Fruit fly (Drosophila melanogaster) whole organism, embryonic: ENCODE results near the gene mRpS2.

Experiments
- ATbp ChIP-seq: fragments of 200-800 bp; sonication (Bioruptor generic); optimal IDR thresholded peaks from 2 replicates; lab custom pipeline; 2017; ENCODE audit warnings: missing biosample characterization, mild to moderate bottlenecking, missing genetic modification characterization, missing genetic modification reagents
- B-H1 ChIP-seq: fragments of 200-800 bp; sonication (Bioruptor generic); IDR thresholded peaks from 3 replicates; pipeline ENCODE4 v1.3.6; 2022; ENCODE audit warnings: missing biosample characterization, missing genetic modification characterization
- CG10147 ChIP-seq: fragments of 200-800 bp; sonication (Bioruptor generic); optimal IDR thresholded peaks from 2 replicates; lab custom pipeline; 2019; ENCODE audit warnings: missing biosample characterization, mild to moderate bottlenecking, missing genetic modification characterization, moderate library complexity
- CG10209 ChIP-seq: fragments of 200-800 bp; sonication (Bioruptor generic); optimal IDR thresholded peaks from 3 replicates; lab custom pipeline; 2017; ENCODE audit warnings: missing biosample characterization, mild to moderate bottlenecking, missing genetic modification characterization, missing genetic modification reagents
- CG10366 ChIP-seq: fragments of 200-800 bp; sonication (Bioruptor generic); IDR thresholded peaks from 2 replicates; pipeline ENCODE4 v1.3.6; 2022; ENCODE audit warnings: missing biosample characterization, missing genetic modification characterization
- CG10979 ChIP-seq: fragments of 200-800 bp; sonication (Bioruptor generic); optimal IDR thresholded peaks from 2 replicates; lab custom pipeline; 2018; ENCODE audit warnings: missing biosample characterization, mild to moderate bottlenecking, missing genetic modification characterization, moderate library complexity
- CG11723 ChIP-seq: fragments of 200-800 bp; sonication (Bioruptor generic); optimal IDR thresholded peaks from 2 replicates; lab custom pipeline; 2017; ENCODE audit warnings: missing biosample characterization, mild to moderate bottlenecking, missing genetic modification characterization
- CG12219 ChIP-seq: fragments of 200-800 bp; sonication (Bioruptor generic); optimal IDR thresholded peaks from 3 replicates; lab custom pipeline; 2018; ENCODE audit warnings: missing biosample characterization, mild to moderate bottlenecking, missing genetic modification characterization
- CG12236 ChIP-seq: fragments of 200-800 bp; sonication (Bioruptor generic); optimal IDR thresholded peaks from 2 replicates; lab custom pipeline; 2016; ENCODE audit warnings: missing biosample characterization, missing genetic modification characterization
- CG12299 ChIP-seq: fragments of 200-800 bp; sonication (Bioruptor generic); optimal IDR thresholded peaks from 2 replicates; lab custom pipeline; 2018; ENCODE audit warnings: missing biosample characterization, mild to moderate bottlenecking, missing genetic modification characterization
- CG12659 ChIP-seq: fragments of 200-800 bp; sonication (Bioruptor generic); optimal IDR thresholded peaks from 3 replicates; lab custom pipeline; 2017; ENCODE audit warnings: mild to moderate bottlenecking, missing biosample characterization, missing genetic modification reagents, missing genetic modification characterization
- CG13624 ChIP-seq: fragments of 200-800 bp; sonication (Bioruptor generic); optimal IDR thresholded peaks from 2 replicates; lab custom pipeline; 2016; ENCODE audit warnings: missing biosample characterization, missing genetic modification characterization
- CG15479 ChIP-seq: fragments of 200-800 bp; sonication (Bioruptor generic); optimal IDR thresholded peaks from 3 replicates; lab custom pipeline; 2019; ENCODE audit warnings: missing biosample characterization, mild to moderate bottlenecking, missing genetic modification characterization, moderate library complexity
- CG16813 ChIP-seq: fragments of 200-800 bp; sonication (Bioruptor generic); IDR thresholded peaks from 3 replicates; pipeline ENCODE4 v1.3.6; 2022; ENCODE audit warnings: missing biosample characterization, missing genetic modification characterization; ENCODE audit not compliant: partially characterized antibody
- CG18599 ChIP-seq: fragments of 200-800 bp; sonication (Bioruptor generic); optimal IDR thresholded peaks from 3 replicates; lab custom pipeline; 2017; ENCODE audit warnings: missing biosample characterization, missing genetic modification characterization, mild to moderate bottlenecking, moderate library complexity, missing genetic modification reagents
- CG2199 ChIP-seq: fragments of 200-800 bp; sonication (Bioruptor generic); IDR thresholded peaks from 3 replicates; pipeline ENCODE4 v1.3.6; 2022; ENCODE audit warnings: missing biosample characterization, missing genetic modification characterization
- CG2712 ChIP-seq: fragments of 200-800 bp; optimal IDR thresholded peaks from 3 replicates; lab custom pipeline; 2019; ENCODE audit warnings: missing biosample characterization, mild to moderate bottlenecking, missing genetic modification characterization, moderate library complexity
- CG34224 ChIP-seq: fragments of 200-800 bp; sonication (Bioruptor generic); IDR thresholded peaks from 3 replicates; pipeline ENCODE4 v1.3.6; 2022; ENCODE audit warnings: missing biosample characterization, missing genetic modification characterization; ENCODE audit not compliant: partially characterized antibody
- CG6854 ChIP-seq: fragments of 200-800 bp; sonication (Bioruptor generic); optimal IDR thresholded peaks from 3 replicates; lab custom pipeline; 2017; ENCODE audit warnings: missing biosample characterization, mild to moderate bottlenecking, missing genetic modification characterization
- CG7372 ChIP-seq: fragments of 200-800 bp; sonication (Bioruptor generic); IDR thresholded peaks from 2 replicates; pipeline ENCODE4 v1.3.6; 2022; ENCODE audit warnings: missing biosample characterization, missing genetic modification characterization
- Dip3 ChIP-seq: fragments of 200-800 bp; sonication (Bioruptor generic); optimal IDR thresholded peaks from 3 replicates; lab custom pipeline; 2016; ENCODE audit warnings: missing biosample characterization, missing genetic modification characterization
- HLH54F ChIP-seq: fragments of 200-800 bp; sonication (Bioruptor generic); optimal IDR thresholded peaks from 3 replicates; lab custom pipeline; 2016; ENCODE audit warnings: missing biosample characterization, missing genetic modification characterization
- Myb ChIP-seq: fragments of 200-800 bp; sonication (Bioruptor generic); optimal IDR thresholded peaks from 2 replicates; lab custom pipeline; 2016; ENCODE audit warnings: missing biosample characterization, missing genetic modification characterization
- Nf-YA ChIP-seq: fragments of 200-800 bp; sonication (Bioruptor generic); IDR thresholded peaks from 2 replicates; pipeline ENCODE4 v1.3.6; 2022; ENCODE audit warnings: missing biosample characterization, missing genetic modification characterization
- Sox100B ChIP-seq: fragments of 200-800 bp; sonication (Bioruptor generic); optimal IDR thresholded peaks from 3 replicates; lab custom pipeline; 2018; ENCODE audit warnings: missing biosample characterization, mild to moderate bottlenecking, missing genetic modification characterization
- Sry-δ ChIP-seq: fragments of 200-800 bp; sonication (Bioruptor generic); optimal IDR thresholded peaks from 2 replicates; lab custom pipeline; 2016; ENCODE audit warnings: missing biosample characterization, missing genetic modification characterization
- YL-1 ChIP-seq: fragments of 200-800 bp; sonication (Bioruptor generic); optimal IDR thresholded peaks from 3 replicates; lab custom pipeline; 2017; ENCODE audit warnings: missing biosample characterization, mild to moderate bottlenecking, missing genetic modification characterization
- abd-A ChIP-seq: fragments of 200-800 bp; sonication (Bioruptor generic); optimal IDR thresholded peaks from 3 replicates; lab custom pipeline; 2019; ENCODE audit warnings: missing biosample characterization, mild to moderate bottlenecking, missing genetic modification characterization, moderate library complexity
- ap ChIP-seq: fragments of 200-800 bp; sonication (Bioruptor generic); IDR thresholded peaks from 2 replicates; pipeline ENCODE4 v1.3.6; 2022; ENCODE audit warnings: missing biosample characterization, missing genetic modification characterization
- ase ChIP-seq: fragments of 200-800 bp; sonication (Bioruptor generic); IDR thresholded peaks from 3 replicates; pipeline ENCODE4 v1.3.6; 2022; ENCODE audit warnings: missing biosample characterization, missing genetic modification characterization
- bab2 ChIP-seq: fragments of 200-800 bp; sonication (Bioruptor generic); optimal IDR thresholded peaks from 2 replicates; lab custom pipeline; 2016; ENCODE audit warnings: missing biosample characterization, missing genetic modification characterization
- crc ChIP-seq: fragments of 200-800 bp; sonication (Bioruptor generic); optimal IDR thresholded peaks from 2 replicates; lab custom pipeline; 2016; ENCODE audit warnings: missing biosample characterization, missing genetic modification characterization
- crp ChIP-seq, 2 experiments: fragments of 200-800 bp; sonication (Bioruptor generic); optimal IDR thresholded peaks; 2 replicates in 1 of 2; 3 replicates in 1 of 2; lab custom pipeline; 2017; ENCODE audit warnings: missing biosample characterization in 2 of 2, missing genetic modification characterization in 2 of 2, mild to moderate bottlenecking in 1 of 2, moderate library complexity in 1 of 2
- gem ChIP-seq: fragments of 200-800 bp; sonication (Bioruptor generic); optimal IDR thresholded peaks from 2 replicates; lab custom pipeline; 2019; ENCODE audit warnings: missing biosample characterization, mild to moderate bottlenecking, missing genetic modification characterization, moderate library complexity
- jumu ChIP-seq: fragments of 200-800 bp; sonication (Bioruptor generic); optimal IDR thresholded peaks from 3 replicates; lab custom pipeline; 2016; ENCODE audit warnings: missing biosample characterization, missing genetic modification characterization
- kah ChIP-seq: fragments of 200-800 bp; sonication (Bioruptor generic); optimal IDR thresholded peaks from 2 replicates; lab custom pipeline; 2018; ENCODE audit warnings: missing biosample characterization, mild to moderate bottlenecking, missing genetic modification characterization
- kni ChIP-seq: fragments of 200-800 bp; sonication (Bioruptor generic); optimal IDR thresholded peaks from 3 replicates; lab custom pipeline; 2017; ENCODE audit warnings: mild to moderate bottlenecking, missing biosample characterization, missing genetic modification reagents, missing genetic modification characterization
- maf-S ChIP-seq: fragments of 200-800 bp; sonication (Bioruptor generic); optimal IDR thresholded peaks from 2 replicates; lab custom pipeline; 2016; ENCODE audit warnings: missing biosample characterization, missing genetic modification characterization
- odd ChIP-seq: fragments of 200-800 bp; sonication (Bioruptor generic); optimal IDR thresholded peaks from 2 replicates; lab custom pipeline; 2017; ENCODE audit warnings: missing biosample characterization, mild to moderate bottlenecking, missing genetic modification characterization
- phol ChIP-seq: fragments of 200-800 bp; sonication (Bioruptor generic); optimal IDR thresholded peaks from 3 replicates; lab custom pipeline; 2018; ENCODE audit warnings: missing biosample characterization, mild to moderate bottlenecking, missing genetic modification characterization, moderate library complexity
- pita ChIP-seq: fragments of 200-800 bp; sonication (Bioruptor generic); optimal IDR thresholded peaks from 2 replicates; lab custom pipeline; 2017; ENCODE audit warnings: missing biosample characterization, mild to moderate bottlenecking, missing genetic modification characterization
- repo ChIP-seq: fragments of 200-800 bp; sonication (Bioruptor generic); optimal IDR thresholded peaks from 2 replicates; lab custom pipeline; 2016; ENCODE audit warnings: missing biosample characterization, missing genetic modification characterization
- rib ChIP-seq: fragments of 200-800 bp; sonication (Bioruptor generic); IDR thresholded peaks from 2 replicates; pipeline ENCODE4 v1.3.6; 2022; ENCODE audit warnings: missing biosample characterization, missing genetic modification characterization
- sens ChIP-seq: fragments of 200-800 bp; sonication (Bioruptor generic); peaks from one replicate; lab custom pipeline; 2016; ENCODE audit warnings: missing biosample characterization, missing genetic modification characterization
- sob ChIP-seq: fragments of 200-800 bp; sonication (Bioruptor generic); IDR thresholded peaks from 2 replicates; pipeline ENCODE4 v1.3.6; 2022; ENCODE audit warnings: missing biosample characterization, missing genetic modification characterization
- tgo ChIP-seq: fragments of 200-800 bp; sonication (Bioruptor generic); IDR thresholded peaks from 3 replicates; pipeline ENCODE4 v1.3.6; 2022; ENCODE audit warnings: missing biosample characterization, missing genetic modification characterization
- tna ChIP-seq: fragments of 200-800 bp; sonication (Bioruptor generic); IDR thresholded peaks from 2 replicates; pipeline ENCODE4 v1.3.6; 2022; ENCODE audit warnings: missing biosample characterization, missing genetic modification characterization; ENCODE audit not compliant: partially characterized antibody
- ttk ChIP-seq: fragments of 200-800 bp; sonication (Bioruptor generic); IDR thresholded peaks from 2 replicates; pipeline ENCODE4 v2.1.2; 2022; ENCODE audit warnings: missing biosample characterization, missing genetic modification characterization
- unc-4 ChIP-seq: fragments of 200-800 bp; sonication (Bioruptor generic); IDR thresholded peaks from 2 replicates; pipeline ENCODE4 v1.3.6; 2022; ENCODE audit warnings: missing biosample characterization, missing genetic modification characterization; ENCODE audit not compliant: partially characterized antibody
- wdn ChIP-seq: fragments of 200-800 bp; sonication (Bioruptor generic); IDR thresholded peaks from 2 replicates; pipeline ENCODE4 v1.3.6; 2022; ENCODE audit warnings: missing biosample characterization, missing genetic modification characterization

mRpS2 gene

dm6 chr2L:4821319-4821717 is 28.9 kb downstream of the mRpS2 start (continued):
- TF ChIP-seq jumu (no peak), CG10147 (peak; percentile 71), crc (GFP tag; lab: Kevin White, UChicago) (no peak), phol (tag; lab: Kevin White, UChicago) (peak; percentile 65), ase (GFP tag; lab: Robert Waterston, UW) (0 out of 3 replicates have a peak, but pooled peaks have one; percentile 31), Myb (peak; percentile 2), CG10979 (tag; lab: Kevin White, UChicago) (peak; percentile 61), odd (peak; percentile 67), Dip3 (GFP tag; lab: Kevin White, UChicago) (peak; percentile 4), CG6854 (GFP tag; lab: Kevin White, UChicago) (peak; percentile 73), B-H1 (peak; percentile 31; the same call in 2 of the 3 replicates), wdn (GFP tag; lab: Robert Waterston, UW) (peak; percentile 51; the same call in 1 of the 2 replicates), abd-A (tag; lab: Kevin White, UChicago) (no peak), bab2 (GFP tag; lab: Kevin White, UChicago) (peak; percentile 3), unc-4 (GFP tag; lab: Robert Waterston, UW) (no peak), ap (no peak), CG16813 (GFP tag; lab: Robert Waterston, UW) (0 out of 3 replicates have a peak, but pooled peaks have one; percentile 42), maf-S (peak; percentile 19), Sox100B (peak; percentile 76), tna (no peak), YL-1 (no peak), CG2712 (tag; lab: Kevin White, UChicago) (peak; percentile 71), sens (GFP tag; lab: Kevin White, UChicago) (peak; percentile 72), CG2199 (GFP tag; lab: Robert Waterston, UW) (no peak), repo (GFP tag; lab: Kevin White, UChicago) (no peak), tgo (GFP tag; lab: Robert Waterston, UW) (peak; percentile 63), sob (GFP tag; lab: Robert Waterston, UW) (peak; percentile 62), ttk (GFP tag; lab: Robert Waterston, UW) (peak; percentile 30; the same call in 1 of the 2 replicates), pita (GFP tag; lab: Kevin White, UChicago) (peak; percentile 5), CG11723 (GFP tag; lab: Kevin White, UChicago) (peak; percentile 15), gem (peak; percentile 82), kni (GFP tag; lab: Kevin White, UChicago) (no peak), CG15479 (GFP tag; lab: Kevin White, UChicago) (peak; percentile 34), HLH54F (GFP tag; lab: Kevin White, UChicago) (peak; percentile 36), CG10366 (GFP tag; lab: Robert Waterston, UW) (peak; percentile 39), kah (GFP tag; lab: Kevin White, UChicago) (peak; percentile 36), CG12659 (GFP tag; lab: Kevin White, UChicago) (peak; percentile 69), Nf-YA (no peak), CG34224 (GFP tag; lab: Robert Waterston, UW) (no peak), rib (peak; percentile 20; the same call in 1 of the 2 replicates), CG12299 (peak; percentile 69), crp (GFP tag; optimal IDR thresholded peaks at IDR 0.05; lab: Kevin White, UChicago) (peak in 1 of 2 experiments; percentile 14), CG7372 (GFP tag; lab: Robert Waterston, UW) (peak; percentile 75), CG10209 (GFP tag; lab: Kevin White, UChicago) (peak; percentile 73), CG12236 (GFP tag; lab: Kevin White, UChicago) (no peak), CG18599 (GFP tag; lab: Kevin White, UChicago) (peak; percentile 91), CG12219 (GFP tag; lab: Kevin White, UChicago) (no peak), Sry-δ (GFP tag; lab: Kevin White, UChicago) (no peak), CG13624 (GFP tag; lab: Kevin White, UChicago) (no peak), ATbp (peak; percentile 46)
